Worm (Caenorhabditis elegans) whole organism, late embryonic: Measurements from ENCODE around the gene ppgn-1.
A peak's percentile ranks its signal among the peaks of the same experiment; 100 is the strongest.

Source experiments
- C08G9.2 ChIP-seq: sonication (generic microtip); optimal IDR thresholded peaks from 2 replicates; lab custom pipeline; 2016; ENCODE audit warnings: mild to moderate bottlenecking, missing genetic modification characterization, moderate library complexity, missing compliant biosample characterization
- C38D4.7 ChIP-seq: fragments of 200-800 bp; sonication (Bioruptor generic); optimal IDR thresholded peaks from 2 replicates; lab custom pipeline; 2018; ENCODE audit warnings: mild to moderate bottlenecking, missing genetic modification characterization, moderate library complexity, missing compliant biosample characterization
- K02D7.2 ChIP-seq: sonication (generic microtip); optimal IDR thresholded peaks from 2 replicates; lab custom pipeline; 2017; ENCODE audit warnings: mild to moderate bottlenecking, missing genetic modification characterization, missing compliant biosample characterization
- Y22D7AL.16 ChIP-seq: sonication (generic microtip); optimal IDR thresholded peaks from 2 replicates; lab custom pipeline; 2016; ENCODE audit warnings: missing genetic modification characterization, missing compliant biosample characterization
- ceh-14 ChIP-seq: sonication (generic microtip); optimal IDR thresholded peaks from 2 replicates; lab custom pipeline; 2016; ENCODE audit warnings: missing genotype, missing genetic modification characterization, missing compliant biosample characterization
- ceh-22 ChIP-seq: sonication (generic microtip); optimal IDR thresholded peaks from 2 replicates; lab custom pipeline; 2017; ENCODE audit warnings: missing biosample characterization, missing genetic modification characterization
- ceh-31 ChIP-seq: sonication (generic microtip); optimal IDR thresholded peaks from 2 replicates; lab custom pipeline; 2016; ENCODE audit warnings: missing genetic modification characterization, missing compliant biosample characterization
- ceh-48 ChIP-seq: sonication (generic microtip); optimal IDR thresholded peaks from 2 replicates; lab custom pipeline; 2016; ENCODE audit warnings: missing genetic modification characterization, inconsistent platforms, missing compliant biosample characterization
- ceh-6 ChIP-seq: fragments of 200-800 bp; sonication (Bioruptor generic); optimal IDR thresholded peaks from 2 replicates; lab custom pipeline; 2018; ENCODE audit warnings: mild to moderate bottlenecking, missing genetic modification characterization, missing compliant biosample characterization
- ceh-9 ChIP-seq: sonication (generic microtip); optimal IDR thresholded peaks from 2 replicates; lab custom pipeline; 2016; ENCODE audit warnings: mild to moderate bottlenecking, missing genetic modification characterization, inconsistent platforms, missing compliant biosample characterization
- che-1 ChIP-seq: sonication (generic microtip); optimal IDR thresholded peaks from 2 replicates; lab custom pipeline; 2016; ENCODE audit warnings: mild to moderate bottlenecking, missing genetic modification characterization, missing compliant biosample characterization
- dmd-4 ChIP-seq: sonication (generic microtip); optimal IDR thresholded peaks from 2 replicates; lab custom pipeline; 2016; ENCODE audit warnings: borderline replicate concordance, missing genetic modification characterization, missing compliant biosample characterization
- dve-1 ChIP-seq: sonication (generic microtip); optimal IDR thresholded peaks from 2 replicates; lab custom pipeline; 2017; ENCODE audit warnings: antibody characterized with exemption, mild to moderate bottlenecking, missing genetic modification characterization, missing compliant biosample characterization
- ets-4 ChIP-seq: sonication (generic microtip); optimal IDR thresholded peaks from 2 replicates; lab custom pipeline; 2016; ENCODE audit warnings: missing genetic modification characterization, missing compliant biosample characterization
- eyg-1 ChIP-seq: sonication (generic microtip); optimal IDR thresholded peaks from 2 replicates; lab custom pipeline; 2016; ENCODE audit warnings: missing genotype, missing genetic modification characterization, missing compliant biosample characterization
- gmeb-2 ChIP-seq: sonication (generic microtip); optimal IDR thresholded peaks from 2 replicates; lab custom pipeline; 2016; ENCODE audit warnings: missing genetic modification characterization, inconsistent platforms, missing compliant biosample characterization
- hlh-13 ChIP-seq: fragments of 200-800 bp; sonication (Bioruptor generic); optimal IDR thresholded peaks from 2 replicates; lab custom pipeline; 2018; ENCODE audit warnings: mild to moderate bottlenecking, missing genetic modification characterization, missing compliant biosample characterization
- hlh-15 ChIP-seq: sonication (generic microtip); optimal IDR thresholded peaks from 2 replicates; lab custom pipeline; 2016; ENCODE audit warnings: missing genetic modification characterization, missing compliant biosample characterization
- hlh-30 ChIP-seq: sonication (generic microtip); optimal IDR thresholded peaks from 2 replicates; lab custom pipeline; 2017; ENCODE audit warnings: antibody characterized with exemption, missing genetic modification characterization, missing compliant biosample characterization; ENCODE audit not compliant: insufficient read depth
- hlh-6 ChIP-seq: sonication (generic microtip); optimal IDR thresholded peaks from 2 replicates; lab custom pipeline; 2016; ENCODE audit warnings: missing genotype, missing genetic modification characterization, missing compliant biosample characterization
- hlh-8 ChIP-seq: sonication (generic microtip); optimal IDR thresholded peaks from 2 replicates; lab custom pipeline; 2016; ENCODE audit warnings: missing genotype, missing genetic modification characterization, missing compliant biosample characterization
- mec-3 ChIP-seq: sonication (generic microtip); optimal IDR thresholded peaks from 2 replicates; lab custom pipeline; 2016; ENCODE audit warnings: borderline replicate concordance, missing genetic modification characterization, missing compliant biosample characterization
- nfya-1 ChIP-seq: sonication (generic microtip); optimal IDR thresholded peaks from 2 replicates; lab custom pipeline; 2017; ENCODE audit warnings: missing genetic modification characterization, mild to moderate bottlenecking, missing compliant biosample characterization, antibody characterized with exemption, moderate library complexity
- nhr-232 ChIP-seq: sonication (generic microtip); optimal IDR thresholded peaks from 2 replicates; lab custom pipeline; 2016; ENCODE audit warnings: missing genetic modification characterization, missing compliant biosample characterization
- pag-3 ChIP-seq: sonication (generic microtip); optimal IDR thresholded peaks from 2 replicates; lab custom pipeline; 2016; ENCODE audit warnings: missing compliant biosample characterization, missing genetic modification characterization, borderline replicate concordance
- pha-2 ChIP-seq: sonication (generic microtip); optimal IDR thresholded peaks from 2 replicates; lab custom pipeline; 2017; ENCODE audit warnings: mild to moderate bottlenecking, missing genetic modification characterization, missing compliant biosample characterization
- rnt-1 ChIP-seq: sonication (generic microtip); optimal IDR thresholded peaks from 2 replicates; lab custom pipeline; 2016; ENCODE audit warnings: missing genetic modification characterization, missing compliant biosample characterization
- sdc-2 ChIP-seq: sonication (generic microtip); optimal IDR thresholded peaks from 2 replicates; lab custom pipeline; 2016; ENCODE audit warnings: missing genotype, missing genetic modification characterization, missing compliant biosample characterization
- sox-4 ChIP-seq: sonication (generic microtip); optimal IDR thresholded peaks from 2 replicates; lab custom pipeline; 2017; ENCODE audit warnings: mild to moderate bottlenecking, missing genetic modification characterization, inconsistent platforms, missing compliant biosample characterization
- unc-3 ChIP-seq, 2 experiments: fragments of 200-800 bp in 1 of 2; sonication (Bioruptor generic) in 1 of 2; sonication (generic microtip) in 1 of 2; conservative IDR thresholded peaks in 1 of 2; optimal IDR thresholded peaks in 1 of 2; 2 replicates each; pipeline versions ENCODE4 v1.3.6 to Lab custom; 2016 to 2022; ENCODE audit warnings: missing compliant biosample characterization in 2 of 2, missing genetic modification characterization in 2 of 2, missing genetic modification reagents in 1 of 2
- unc-55 ChIP-seq: sonication (generic microtip); optimal IDR thresholded peaks from 2 replicates; lab custom pipeline; 2017; ENCODE audit warnings: missing biosample characterization, missing genetic modification reagents, missing genetic modification characterization

ppgn-1 gene

DNA sequence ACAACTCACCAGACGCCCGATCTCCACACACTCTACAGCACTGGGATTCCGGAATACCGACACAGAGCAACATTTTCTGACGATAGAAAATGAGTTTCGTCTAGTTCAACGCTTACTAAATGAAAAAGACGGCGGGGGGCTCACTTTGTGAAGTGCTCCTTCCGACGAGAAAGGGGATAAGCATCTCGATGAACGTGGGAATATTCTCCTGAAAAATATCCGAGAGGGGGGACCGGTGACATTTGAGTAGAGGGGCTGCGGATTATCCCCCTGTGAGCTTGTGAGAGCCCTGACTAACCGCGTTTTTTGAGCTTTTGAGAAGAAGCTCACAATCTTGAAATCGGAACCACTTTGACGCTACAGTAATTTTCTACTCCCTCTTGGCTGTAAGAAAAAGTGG, 19.2 kb downstream of the ppgn-1 start, which contains the start of gene nhr-236:
nhr-236 (minus strand) TSS at position 101 of the 400 bp plus-strand sequence.
- TF ChIP-seq sox-4 (tag; lab: Kevin White, UChicago) (no peak), ceh-22 (tag; lab: Kevin White, UChicago) (no peak), pha-2 (tag; lab: Kevin White, UChicago) (no peak), hlh-30 (tag; lab: Kevin White, UChicago) (no peak), ceh-48 (tag; lab: Kevin White, UChicago) (no peak), gmeb-2 (tag; lab: Kevin White, UChicago) (no peak)
- TF ChIP-seq, all 69 proteins: peak for 0

DNA sequence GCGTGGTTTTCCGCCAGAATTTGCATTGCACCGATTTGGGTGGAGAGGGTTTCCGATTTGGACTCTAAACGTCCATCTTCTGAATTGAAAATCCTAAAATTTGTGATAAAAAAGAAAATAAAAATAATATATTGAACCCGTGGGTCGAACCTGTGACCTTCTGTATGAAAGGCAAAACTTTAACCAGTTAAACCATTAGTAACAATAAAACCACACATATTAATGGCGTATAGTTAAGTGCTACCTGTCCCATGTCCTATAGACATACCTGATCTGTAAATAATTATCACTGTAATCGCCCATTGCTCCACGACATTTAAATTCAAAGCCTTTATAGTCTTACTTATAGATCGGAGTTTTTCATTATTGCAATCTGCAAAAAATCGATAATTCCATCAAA, 21.4 kb downstream of the ppgn-1 start:
- TF ChIP-seq ceh-14: no peak
- TF ChIP-seq mec-3 (tag; lab: Kevin White, UChicago): no peak
- TF ChIP-seq, all 69 proteins: peak for 0

DNA sequence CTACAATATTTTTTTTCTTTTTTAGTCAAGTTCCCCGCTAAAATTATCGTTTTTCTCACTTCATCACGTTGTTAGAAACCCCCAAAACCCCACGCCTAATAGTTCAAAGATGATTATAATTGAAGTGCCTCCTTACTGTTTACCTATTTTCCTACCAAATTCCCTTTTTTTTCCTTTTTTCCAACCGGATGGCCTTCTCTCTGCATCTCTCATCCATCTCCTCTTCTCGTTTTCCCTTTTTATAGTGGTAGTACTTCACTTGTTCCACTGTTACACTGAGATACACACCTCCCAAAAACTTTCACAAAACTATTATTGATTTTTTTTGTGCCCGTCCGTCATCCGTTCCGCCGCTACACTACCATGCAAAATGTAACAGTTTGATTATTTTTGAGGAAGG, 25.7 kb downstream of the ppgn-1 start, which contains the start of gene nsy-4:
nsy-4 (plus strand) TSS at position 274 of the 400 bp plus-strand sequence.
- no peak for TF ChIP-seq ceh-6 (GFP tag; lab: Kevin White, UChicago)
- TF ChIP-seq rnt-1 (tag; lab: Kevin White, UChicago): no peak
- no peak for TF ChIP-seq C38D4.7
- TF ChIP-seq hlh-15: no peak
- TF ChIP-seq dve-1 (tag; lab: Kevin White, UChicago): no peak
- no peak for TF ChIP-seq nhr-232 (tag; lab: Kevin White, UChicago)
- TF ChIP-seq sdc-2 (tag; lab: Kevin White, UChicago): no peak
- no peak for TF ChIP-seq C08G9.2 (tag; lab: Kevin White, UChicago)
- TF ChIP-seq hlh-13 (GFP tag; lab: Kevin White, UChicago): no peak
- no peak for TF ChIP-seq ceh-48 (tag; lab: Kevin White, UChicago)
- no peak for TF ChIP-seq dmd-4
- TF ChIP-seq hlh-6 (tag; lab: Kevin White, UChicago): no peak
- TF ChIP-seq hlh-8: no peak
- no peak for TF ChIP-seq ceh-31 (tag; lab: Kevin White, UChicago)
- TF ChIP-seq che-1 (tag; lab: Kevin White, UChicago): no peak
- TF ChIP-seq pha-2 (tag; lab: Kevin White, UChicago): no peak
- TF ChIP-seq pag-3: no peak
- TF ChIP-seq ceh-9 (tag; lab: Kevin White, UChicago): no peak
- no peak for TF ChIP-seq K02D7.2 (tag; lab: Kevin White, UChicago)
- TF ChIP-seq eyg-1: no peak
- TF ChIP-seq, all 69 proteins: peak for 0

DNA sequence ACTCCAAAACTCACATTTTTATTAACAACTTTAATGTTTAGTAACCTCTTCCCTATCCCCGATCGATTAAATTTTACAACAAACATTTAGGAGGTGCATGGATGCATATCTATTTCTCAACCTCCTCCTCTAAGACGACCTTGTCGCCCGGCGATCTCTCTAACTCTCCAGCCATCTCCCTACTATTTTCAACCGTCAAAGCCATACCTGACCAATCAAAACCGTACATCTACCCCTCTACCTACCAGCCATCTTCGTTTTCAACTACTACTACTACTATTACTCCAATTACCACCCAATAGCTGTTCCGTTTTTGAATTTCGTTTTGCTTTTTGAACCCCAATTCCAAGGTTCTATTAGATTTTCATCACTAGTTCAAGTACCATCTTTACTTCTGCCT, 27.2 kb downstream of the ppgn-1 start:
- TF ChIP-seq unc-3 (GFP tag; conservative IDR thresholded peaks at IDR 0.05; lab: Robert Waterston, UW): no peak
- no peak for TF ChIP-seq unc-3 (tag; optimal IDR thresholded peaks at IDR 0.05; lab: Kevin White, UChicago)
- peak; percentile 24 for TF ChIP-seq nfya-1 (tag; lab: Kevin White, UChicago)

DNA sequence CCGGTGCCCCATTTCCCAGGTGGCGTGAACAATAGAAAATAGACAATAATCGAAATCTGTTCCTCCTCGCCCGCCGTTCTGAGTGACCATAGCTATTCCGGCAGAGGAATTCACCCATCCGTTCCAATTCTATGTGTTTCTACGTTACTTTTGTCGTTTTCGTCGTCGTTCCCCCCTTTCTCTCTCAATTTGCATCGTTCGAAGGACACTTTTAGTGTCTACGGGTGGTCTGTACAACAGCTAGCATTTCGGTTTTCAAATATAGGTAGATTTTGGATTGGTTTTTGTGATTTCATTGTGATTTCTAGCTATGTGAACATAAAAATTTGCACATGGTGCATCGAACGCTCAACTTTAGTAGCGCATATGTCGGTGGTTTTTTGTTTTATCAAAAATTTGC, 28.7 kb downstream of the ppgn-1 start:
- no peak for TF ChIP-seq hlh-15
- TF ChIP-seq ets-4 (tag; lab: Kevin White, UChicago): no peak
- no peak for TF ChIP-seq ceh-6 (GFP tag; lab: Kevin White, UChicago)
- no peak for TF ChIP-seq ceh-31 (tag; lab: Kevin White, UChicago)
- TF ChIP-seq unc-55 (GFP tag; lab: Kevin White, UChicago): no peak
- no peak for TF ChIP-seq hlh-30 (tag; lab: Kevin White, UChicago)
- no peak for TF ChIP-seq mec-3 (tag; lab: Kevin White, UChicago)
- TF ChIP-seq rnt-1 (tag; lab: Kevin White, UChicago): no peak
- TF ChIP-seq Y22D7AL.16: no peak
